Worm (Caenorhabditis elegans) whole organism, early embryonic: Measurements from ENCODE around the gene ugt-39.

Source experiments
- F13C5.2 ChIP-seq: sonication (generic microtip); optimal IDR thresholded peaks from 2 replicates; lab custom pipeline; 2017; ENCODE audit warnings: mild to moderate bottlenecking, missing genetic modification characterization, inconsistent platforms, missing compliant biosample characterization
- ama-1 ChIP-seq: fragments of 150-350 bp; optimal IDR thresholded peaks from 2 replicates; lab custom pipeline; 2014
- tbx-37 ChIP-seq: fragments of 200-800 bp; sonication (Bioruptor generic); conservative IDR thresholded peaks from 2 replicates; pipeline ENCODE4 v1.3.6; 2022; ENCODE audit warnings: missing genetic modification reagents, missing genetic modification characterization, missing compliant biosample characterization

DNA sequence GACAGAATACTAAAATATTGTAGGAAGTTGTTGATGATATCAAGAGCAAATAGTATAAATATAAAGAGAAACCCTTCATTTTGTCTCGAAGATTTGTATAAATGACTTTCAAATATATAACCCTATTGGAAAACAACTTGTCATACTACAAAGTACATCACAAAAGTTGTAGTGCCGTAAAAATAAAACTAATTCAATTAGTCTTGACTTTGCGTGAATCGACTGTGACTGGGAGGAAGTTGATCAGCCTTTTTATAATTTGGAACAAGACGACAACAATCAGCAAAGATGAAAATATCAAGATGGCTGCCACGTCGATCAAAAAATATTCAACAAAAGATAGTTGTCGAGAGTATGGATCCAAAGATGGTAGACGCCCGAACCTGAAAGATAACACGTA lies 15.1 kb upstream of the ugt-39 start, which contains the start of gene ugt-40:
- TF ChIP-seq ama-1 (no peak), tbx-37 (GFP tag; lab: Robert Waterston, UW) (no peak), F13C5.2 (tag; lab: Kevin White, UChicago) (no peak)
